Fruit fly (Drosophila melanogaster) Kc167 (cell line): Measurements from ENCODE around the gene CG14452.

ENCODE experiments used
- Myc ChIP-seq: fragments of >200 bp; optimal IDR thresholded peaks from 2 replicates; lab custom pipeline; 2017; ENCODE audit warnings: missing external identifiers
- Sin3A ChIP-seq: fragments of >200 bp; optimal IDR thresholded peaks from 2 replicates; lab custom pipeline; 2018; ENCODE audit warnings: missing external identifiers
- h ChIP-seq: fragments of >200 bp; optimal IDR thresholded peaks from 3 replicates; lab custom pipeline; 2018; ENCODE audit warnings: missing external identifiers
- insv ChIP-seq: fragments of >200 bp; optimal IDR thresholded peaks from 3 replicates; lab custom pipeline; 2018; ENCODE audit warnings: missing external identifiers
- psq ChIP-seq: fragments of >200 bp; optimal IDR thresholded peaks from 2 replicates; lab custom pipeline; 2017; ENCODE audit warnings: missing external identifiers

DNA sequence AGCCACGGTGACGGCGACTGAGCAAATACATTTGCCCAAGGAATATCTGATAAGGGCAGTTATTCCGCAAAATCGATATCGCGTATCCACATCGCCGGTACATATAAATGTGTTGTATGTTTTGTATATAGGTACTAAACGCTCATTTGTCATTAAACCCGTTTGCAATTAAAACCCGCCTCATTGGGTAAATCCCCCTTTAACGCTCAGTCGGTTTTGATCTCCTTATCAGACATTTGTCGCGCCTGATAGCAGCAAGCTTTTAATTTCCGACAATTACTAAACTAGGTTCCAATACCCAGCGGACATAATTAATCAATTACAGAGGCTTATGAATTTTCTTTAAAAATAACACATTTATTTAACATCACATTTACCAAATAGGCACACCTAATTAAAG is 35.6 kb downstream of the CG14452 start:
- TF ChIP-seq h: no peak
- TF ChIP-seq psq (lab: Kevin White, UChicago): no peak
- TF ChIP-seq Sin3A (lab: Kevin White, UChicago): no peak
- no peak for TF ChIP-seq Myc
- no peak for TF ChIP-seq insv
